Worm (Caenorhabditis elegans) whole organism, young adult: ENCODE data around the gene R01H2.8.

Experiments used
- D2030.7 ChIP-seq: fragments of 200-800 bp; sonication (Bioruptor generic); IDR thresholded peaks from 2 replicates; pipeline ENCODE4 v1.3.6; 2022; ENCODE audit warnings: missing genetic modification reagents, missing genetic modification characterization, missing compliant biosample characterization
- F22D6.2 ChIP-seq: sonication (generic microtip); optimal IDR thresholded peaks from 2 replicates; lab custom pipeline; 2016; ENCODE audit warnings: mild to moderate bottlenecking, missing genetic modification characterization, missing compliant biosample characterization
- K11D2.4 ChIP-seq: fragments of 200-800 bp; sonication (Bioruptor generic); IDR thresholded peaks from 2 replicates; pipeline ENCODE4 v1.3.6; 2022; ENCODE audit warnings: missing genetic modification reagents, missing genetic modification characterization, missing compliant biosample characterization
- T07F8.4 ChIP-seq: sonication (generic microtip); optimal IDR thresholded peaks from 2 replicates; lab custom pipeline; 2016; ENCODE audit warnings: mild to moderate bottlenecking, missing genetic modification characterization, moderate library complexity, missing compliant biosample characterization
- Y53G8AR.9 ChIP-seq: fragments of 200-800 bp; sonication (Bioruptor generic); conservative IDR thresholded peaks from 2 replicates; pipeline ENCODE4 v1.3.6; 2022; ENCODE audit warnings: missing genetic modification reagents, missing genetic modification characterization, missing compliant biosample characterization
- Y79H2A.3 ChIP-seq: fragments of 200-800 bp; sonication (Bioruptor generic); conservative IDR thresholded peaks from 2 replicates; pipeline ENCODE4 v1.3.6; 2022; ENCODE audit warnings: missing genetic modification reagents, missing genetic modification characterization, missing compliant biosample characterization
- ama-1 ChIP-seq, 3 experiments: fragments of 150-350 bp in 1 of 3; sonication (generic microtip) in 2 of 3; optimal IDR thresholded peaks; 2 replicates each; lab custom pipeline; 2014 to 2018; ENCODE audit warnings: missing biosample characterization in 2 of 3, missing genetic modification characterization in 2 of 3, missing genetic modification reagents in 2 of 3
- aptf-3 ChIP-seq: fragments of 200-800 bp; sonication (Bioruptor generic); IDR thresholded peaks from 2 replicates; pipeline ENCODE4 v1.3.6; 2022; ENCODE audit warnings: missing genetic modification characterization, missing compliant biosample characterization
- atf-7 ChIP-seq: sonication (generic microtip); optimal IDR thresholded peaks from 2 replicates; lab custom pipeline; 2017; ENCODE audit warnings: mild to moderate bottlenecking, missing genetic modification characterization, missing compliant biosample characterization
- attf-3 ChIP-seq: fragments of 200-800 bp; sonication (Bioruptor generic); conservative IDR thresholded peaks from 2 replicates; pipeline ENCODE4 v1.3.6; 2022; ENCODE audit warnings: missing genetic modification reagents, missing genetic modification characterization, missing compliant biosample characterization
- attf-5 ChIP-seq: fragments of 200-800 bp; sonication (Bioruptor generic); optimal IDR thresholded peaks from 2 replicates; lab custom pipeline; 2018; ENCODE audit warnings: mild to moderate bottlenecking, missing genetic modification characterization, missing compliant biosample characterization
- bed-1 ChIP-seq: fragments of 200-800 bp; sonication (Bioruptor generic); IDR thresholded peaks from 2 replicates; pipeline ENCODE4 v1.3.6; 2022; ENCODE audit warnings: missing genetic modification reagents, missing genetic modification characterization, missing compliant biosample characterization
- ccch-3 ChIP-seq: fragments of 200-800 bp; sonication (Bioruptor generic); optimal IDR thresholded peaks from 2 replicates; lab custom pipeline; 2018; ENCODE audit warnings: mild to moderate bottlenecking, missing genetic modification characterization, missing compliant biosample characterization
- cebp-1 ChIP-seq, 2 experiments: fragments of 200-800 bp in 1 of 2; sonication (Bioruptor generic) in 1 of 2; sonication (generic microtip) in 1 of 2; IDR thresholded peaks in 1 of 2; optimal IDR thresholded peaks in 1 of 2; 2 replicates each; pipeline versions ENCODE4 v1.3.6 to Lab custom; 2017 to 2022; ENCODE audit warnings: missing compliant biosample characterization in 2 of 2, missing genetic modification characterization in 2 of 2, mild to moderate bottlenecking in 1 of 2, missing genetic modification reagents in 1 of 2, moderate library complexity in 1 of 2
- cebp-2 ChIP-seq: fragments of 200-800 bp; sonication (Bioruptor generic); IDR thresholded peaks from 2 replicates; pipeline ENCODE4 v1.3.6; 2022; ENCODE audit warnings: missing genetic modification characterization, missing compliant biosample characterization
- ceh-27 ChIP-seq: fragments of 200-800 bp; sonication (Bioruptor generic); optimal IDR thresholded peaks from 2 replicates; lab custom pipeline; 2018; ENCODE audit warnings: mild to moderate bottlenecking, missing genetic modification characterization, moderate library complexity, missing compliant biosample characterization
- efl-1 ChIP-seq: fragments of 150-350 bp; optimal IDR thresholded peaks from 2 replicates; lab custom pipeline; 2014; ENCODE audit warnings: missing biosample characterization, missing genetic modification reagents, missing genetic modification characterization
- ets-4 ChIP-seq: fragments of 200-800 bp; sonication (Bioruptor generic); optimal IDR thresholded peaks from 2 replicates; lab custom pipeline; 2018; ENCODE audit warnings: mild to moderate bottlenecking, missing genetic modification characterization, missing compliant biosample characterization
- hlh-26 ChIP-seq: fragments of 200-800 bp; sonication (Bioruptor generic); conservative IDR thresholded peaks from 2 replicates; pipeline ENCODE4 v1.3.6; 2022; ENCODE audit warnings: missing genetic modification reagents, missing genetic modification characterization, missing compliant biosample characterization
- hmg-1.2 ChIP-seq: fragments of 200-800 bp; sonication (Bioruptor generic); IDR thresholded peaks from 2 replicates; pipeline ENCODE4 v1.3.6; 2022; ENCODE audit warnings: missing genetic modification reagents, missing genetic modification characterization, missing compliant biosample characterization
- lag-1 ChIP-seq: fragments of 200-800 bp; sonication (Bioruptor generic); IDR thresholded peaks from 2 replicates; pipeline ENCODE4 v1.3.6; 2022; ENCODE audit warnings: missing genetic modification reagents, missing genetic modification characterization, missing compliant biosample characterization
- let-607 ChIP-seq, 2 experiments: fragments of 200-800 bp in 1 of 2; sonication (Bioruptor generic) in 1 of 2; sonication (generic microtip) in 1 of 2; optimal IDR thresholded peaks; 2 replicates each; lab custom pipeline; 2016 to 2018; ENCODE audit warnings: mild to moderate bottlenecking in 2 of 2, missing compliant biosample characterization in 2 of 2, missing genetic modification characterization in 2 of 2, moderate library complexity in 2 of 2, missing genotype in 1 of 2
- lin-54 ChIP-seq: fragments of 200-800 bp; sonication (Bioruptor generic); optimal IDR thresholded peaks from 2 replicates; lab custom pipeline; 2018; ENCODE audit warnings: mild to moderate bottlenecking, missing genetic modification characterization, missing compliant biosample characterization
- lsy-27 ChIP-seq: sonication (generic microtip); optimal IDR thresholded peaks from 2 replicates; lab custom pipeline; 2017; ENCODE audit warnings: missing genetic modification characterization, mild to moderate bottlenecking, missing compliant biosample characterization, antibody characterized with exemption, missing genotype, borderline replicate concordance; ENCODE audit not compliant: insufficient read depth
- madf-3 ChIP-seq: fragments of 200-800 bp; sonication (Bioruptor generic); IDR thresholded peaks from 2 replicates; pipeline ENCODE4 v1.3.6; 2022; ENCODE audit warnings: missing genetic modification reagents, missing genetic modification characterization, missing compliant biosample characterization
- madf-6 ChIP-seq: fragments of 200-800 bp; sonication (Bioruptor generic); IDR thresholded peaks from 2 replicates; pipeline ENCODE4 v1.3.6; 2022; ENCODE audit warnings: missing genetic modification reagents, missing genetic modification characterization, missing compliant biosample characterization
- madf-8 ChIP-seq: fragments of 200-800 bp; sonication (Bioruptor generic); conservative IDR thresholded peaks from 2 replicates; pipeline ENCODE4 v1.3.6; 2022; ENCODE audit warnings: missing genetic modification reagents, missing genetic modification characterization, missing compliant biosample characterization
- mes-4 ChIP-seq: sonication (generic microtip); optimal IDR thresholded peaks from 2 replicates; lab custom pipeline; 2016; ENCODE audit warnings: missing genotype, missing genetic modification characterization, missing compliant biosample characterization
- nfya-2 ChIP-seq: fragments of 200-800 bp; sonication (Bioruptor generic); IDR thresholded peaks from 2 replicates; pipeline ENCODE4 v1.3.6; 2022; ENCODE audit warnings: missing genetic modification reagents, missing genetic modification characterization, missing compliant biosample characterization
- nfyb-1 ChIP-seq: fragments of 200-800 bp; sonication (Bioruptor generic); IDR thresholded peaks from 2 replicates; pipeline ENCODE4 v1.3.6; 2022; ENCODE audit warnings: missing genetic modification reagents, missing genetic modification characterization, missing compliant biosample characterization
- nhr-179 ChIP-seq: sonication (generic microtip); optimal IDR thresholded peaks from 2 replicates; lab custom pipeline; 2016; ENCODE audit warnings: mild to moderate bottlenecking, missing genetic modification characterization, missing compliant biosample characterization
- nhr-90 ChIP-seq: sonication (generic microtip); optimal IDR thresholded peaks from 2 replicates; lab custom pipeline; 2016; ENCODE audit warnings: missing genotype, mild to moderate bottlenecking, missing genetic modification characterization, missing compliant biosample characterization
- rcor-1 ChIP-seq: fragments of 200-800 bp; sonication (Bioruptor generic); IDR thresholded peaks from 2 replicates; pipeline ENCODE4 v1.3.6; 2022; ENCODE audit warnings: missing genetic modification reagents, missing genetic modification characterization, missing compliant biosample characterization
- snpc-3.4 ChIP-seq: sonication (generic microtip); optimal IDR thresholded peaks from 2 replicates; lab custom pipeline; 2017; ENCODE audit warnings: missing genetic modification characterization, mild to moderate bottlenecking, missing compliant biosample characterization, antibody characterized with exemption, moderate library complexity, missing genotype, missing genetic modification reagents
- snpc-4 ChIP-seq, 5 experiments: fragments of 150-350 bp in 1 of 5; sonication (generic microtip) in 4 of 5; optimal IDR thresholded peaks; 2 replicates each; lab custom pipeline; 2014 to 2018; ENCODE audit warnings: missing genetic modification characterization in 5 of 5, missing biosample characterization in 3 of 5, antibody characterized with exemption in 2 of 5, mild to moderate bottlenecking in 2 of 5, missing compliant biosample characterization in 2 of 5, missing genotype in 2 of 5, moderate library complexity in 2 of 5, missing genetic modification reagents in 1 of 5
- sptf-2 ChIP-seq: fragments of 200-800 bp; sonication (Bioruptor generic); optimal IDR thresholded peaks from 2 replicates; lab custom pipeline; 2018; ENCODE audit warnings: mild to moderate bottlenecking, missing genetic modification characterization, missing compliant biosample characterization
- tbp1 ChIP-seq: fragments of 200-800 bp; sonication (Bioruptor generic); optimal IDR thresholded peaks from 2 replicates; lab custom pipeline; 2018; ENCODE audit warnings: mild to moderate bottlenecking, missing genetic modification characterization, missing compliant biosample characterization
- tlf-1 ChIP-seq: fragments of 200-800 bp; sonication (Bioruptor generic); optimal IDR thresholded peaks from 2 replicates; lab custom pipeline; 2018; ENCODE audit warnings: mild to moderate bottlenecking, missing genetic modification characterization, missing compliant biosample characterization
- unc-62 ChIP-seq: fragments of 150-350 bp; optimal IDR thresholded peaks from 2 replicates; lab custom pipeline; 2014; ENCODE audit warnings: missing biosample characterization, missing genetic modification reagents, missing genetic modification characterization
- xnd-1 ChIP-seq: sonication (generic microtip); optimal IDR thresholded peaks from 2 replicates; lab custom pipeline; 2016; ENCODE audit warnings: missing genotype, missing genetic modification reagents, missing genetic modification characterization, missing compliant biosample characterization
- zfh-2 ChIP-seq: fragments of 200-800 bp; sonication (Bioruptor generic); conservative IDR thresholded peaks from 2 replicates; pipeline ENCODE4 v1.3.6; 2022; ENCODE audit warnings: missing genetic modification reagents, missing genetic modification characterization, missing compliant biosample characterization
- zim-3 ChIP-seq: sonication (generic microtip); optimal IDR thresholded peaks from 2 replicates; lab custom pipeline; 2017; ENCODE audit warnings: mild to moderate bottlenecking, missing genetic modification characterization, moderate library complexity, missing compliant biosample characterization
- ztf-22 ChIP-seq: fragments of 200-800 bp; sonication (Bioruptor generic); optimal IDR thresholded peaks from 2 replicates; lab custom pipeline; 2018; ENCODE audit warnings: mild to moderate bottlenecking, missing genetic modification characterization, moderate library complexity, missing compliant biosample characterization
- ztf-25 ChIP-seq: fragments of 200-800 bp; sonication (Bioruptor generic); IDR thresholded peaks from 2 replicates; pipeline ENCODE4 v1.3.6; 2022; ENCODE audit warnings: missing genetic modification reagents, missing genetic modification characterization, missing compliant biosample characterization
- ztf-28 ChIP-seq: fragments of 200-800 bp; sonication (Bioruptor generic); IDR thresholded peaks from 2 replicates; pipeline ENCODE4 v1.3.6; 2022; ENCODE audit warnings: missing genetic modification reagents, missing genetic modification characterization, missing compliant biosample characterization
- ztf-3 ChIP-seq: fragments of 200-800 bp; sonication (Bioruptor generic); optimal IDR thresholded peaks from 2 replicates; lab custom pipeline; 2018; ENCODE audit warnings: mild to moderate bottlenecking, missing genetic modification characterization, missing compliant biosample characterization

Gene R01H2.8

DNA sequence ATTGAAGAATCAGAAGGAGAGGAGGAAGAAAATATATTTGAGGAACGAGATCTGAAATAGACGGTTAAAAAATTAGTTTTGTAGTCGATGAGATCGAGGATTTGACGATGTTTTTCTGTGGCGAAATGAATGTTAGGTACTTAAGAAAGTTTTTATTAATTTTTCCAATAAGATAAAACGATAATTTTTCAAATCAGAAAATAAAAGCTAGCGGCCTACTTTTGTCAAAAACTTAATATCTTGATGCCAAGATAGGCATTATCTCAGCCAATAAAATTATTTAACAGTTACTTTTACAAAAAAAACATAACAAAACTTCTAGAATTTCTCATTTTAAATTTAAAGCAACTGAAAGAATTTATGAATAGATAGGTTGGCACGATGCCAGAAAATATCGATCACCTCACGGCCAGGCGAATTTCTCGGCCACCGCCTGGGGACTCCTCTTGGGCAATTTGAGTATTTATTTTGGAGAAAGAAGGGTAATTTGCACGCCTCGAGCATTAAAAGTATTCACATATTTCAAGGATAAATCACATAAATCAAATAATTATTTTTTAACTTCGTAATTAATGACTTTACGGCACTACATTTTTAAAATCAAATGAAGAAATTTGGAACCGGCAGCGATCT, 18.9 kb downstream of the R01H2.8 start, which contains the start of gene fubl-2 (continued):
- no peak for TF ChIP-seq ztf-28
- TF ChIP-seq nfyb-1 (GFP tag; lab: Robert Waterston, UW), result no peak
- no peak for TF ChIP-seq ztf-25 (GFP tag; lab: Robert Waterston, UW)
- TF ChIP-seq zim-3 (tag; lab: Kevin White, UChicago), result no peak
- TF ChIP-seq T07F8.4, result no peak
- TF ChIP-seq lin-54, result no peak
- no peak for TF ChIP-seq Y79H2A.3 (GFP tag; lab: Robert Waterston, UW)
- TF ChIP-seq attf-5 (GFP tag; lab: Kevin White, UChicago), result peak; percentile 4
- no peak for TF ChIP-seq ama-1 (optimal IDR thresholded peaks at IDR 0.05; lab: Kevin White, UChicago)
- no peak for TF ChIP-seq ama-1 (GFP tag; optimal IDR thresholded peaks at IDR 0.05; lab: Kevin White, UChicago)
- TF ChIP-seq sptf-2 (GFP tag; lab: Kevin White, UChicago), result no peak
- TF ChIP-seq tlf-1, result no peak
- peak; percentile 45 for TF ChIP-seq snpc-3.4
- TF ChIP-seq let-607 (tag; optimal IDR thresholded peaks at IDR 0.05; lab: Kevin White, UChicago), result peak in 1 of 2 experiments; percentile 14
- 0 out of 2 replicates have a peak, but pooled peaks have one; percentile 38 for TF ChIP-seq attf-3
- no peak for TF ChIP-seq nhr-179
- no peak for TF ChIP-seq cebp-1 (GFP tag; IDR thresholded peaks at IDR 0.05; lab: Robert Waterston, UW)
- TF ChIP-seq cebp-1 (tag; optimal IDR thresholded peaks at IDR 0.05; lab: Kevin White, UChicago), result no peak
- no peak for TF ChIP-seq hlh-26 (GFP tag; lab: Robert Waterston, UW)
- TF ChIP-seq nfya-2 (GFP tag; lab: Robert Waterston, UW), result no peak
- TF ChIP-seq lag-1, result no peak
- no peak for TF ChIP-seq efl-1 (GFP tag; lab: Kevin White, UChicago)
- TF ChIP-seq snpc-4 (GFP tag; optimal IDR thresholded peaks at IDR 0.05; lab: Kevin White, UChicago), result no peak
- TF ChIP-seq snpc-4 (tag; optimal IDR thresholded peaks at IDR 0.05; lab: Kevin White, UChicago), result peak in 1 of 4 experiments; percentile 25
- TF ChIP-seq Y53G8AR.9 (GFP tag; lab: Robert Waterston, UW), result no peak
- no peak for TF ChIP-seq nhr-90 (tag; lab: Kevin White, UChicago)
- peak; percentile 59; the same call in 1 of the 2 replicates for TF ChIP-seq D2030.7
- no peak for TF ChIP-seq bed-1 (GFP tag; lab: Robert Waterston, UW)
- no peak for TF ChIP-seq aptf-3 (GFP tag; lab: Robert Waterston, UW)
- TF ChIP-seq ztf-3 (GFP tag; lab: Kevin White, UChicago), result no peak
- no peak for TF ChIP-seq atf-7
- TF ChIP-seq madf-6, result no peak
- no peak for TF ChIP-seq madf-8 (GFP tag; lab: Robert Waterston, UW)
- TF ChIP-seq K11D2.4 (GFP tag; lab: Robert Waterston, UW), result no peak; the same call in 1 of the 2 replicates
- TF ChIP-seq xnd-1 (tag; lab: Kevin White, UChicago), result no peak
- TF ChIP-seq cebp-2 (GFP tag; lab: Robert Waterston, UW), result no peak
- TF ChIP-seq ceh-27, result no peak
- TF ChIP-seq ztf-22, result no peak
- no peak for TF ChIP-seq rcor-1 (GFP tag; lab: Robert Waterston, UW)
- no peak for TF ChIP-seq unc-62 (GFP tag; lab: Kevin White, UChicago)
- TF ChIP-seq ccch-3 (GFP tag; lab: Kevin White, UChicago), result no peak
- TF ChIP-seq F22D6.2, result no peak
- TF ChIP-seq lsy-27 (tag; lab: Kevin White, UChicago), result no peak
- no peak for TF ChIP-seq ets-4 (GFP tag; lab: Kevin White, UChicago)
- no peak for TF ChIP-seq madf-3 (GFP tag; lab: Robert Waterston, UW)
- no peak for TF ChIP-seq zfh-2
- no peak for TF ChIP-seq tbp1 (GFP tag; lab: Kevin White, UChicago)
- no peak; the same call in 1 of the 2 replicates for TF ChIP-seq hmg-1.2
- TF ChIP-seq mes-4 (tag; lab: Kevin White, UChicago), result no peak
